Fruit fly (Drosophila melanogaster) whole organism, prepupa: Measurements from ENCODE around the gene Alp12.
A peak's percentile ranks its signal among the peaks of the same experiment; 100 is the strongest.

ENCODE experiments used
- Blimp-1 ChIP-seq: fragments of 200-800 bp; sonication (Bioruptor generic); optimal IDR thresholded peaks from 3 replicates; lab custom pipeline; 2017; ENCODE audit warnings: missing biosample characterization, missing genetic modification characterization, mild to moderate bottlenecking, moderate library complexity, missing genetic modification reagents
- CG10631 ChIP-seq: fragments of 200-800 bp; sonication (Bioruptor generic); optimal IDR thresholded peaks from 2 replicates; lab custom pipeline; 2016; ENCODE audit warnings: missing biosample characterization, missing genetic modification characterization
- CG10669 ChIP-seq: fragments of 200-800 bp; sonication (Bioruptor generic); optimal IDR thresholded peaks from 3 replicates; lab custom pipeline; 2018; ENCODE audit warnings: missing biosample characterization, mild to moderate bottlenecking, missing genetic modification characterization, moderate library complexity
- CG11294 ChIP-seq: fragments of 200-800 bp; sonication (Bioruptor generic); IDR thresholded peaks from 2 replicates; pipeline ENCODE4 v1.3.6; 2022; ENCODE audit warnings: missing biosample characterization, missing genetic modification characterization
- CG11762 ChIP-seq: fragments of 200-800 bp; sonication (Bioruptor generic); optimal IDR thresholded peaks from 3 replicates; lab custom pipeline; 2016; ENCODE audit warnings: missing biosample characterization, missing genetic modification characterization; ENCODE audit not compliant: insufficient read depth
- CG11902 ChIP-seq: fragments of 200-800 bp; sonication (Bioruptor generic); optimal IDR thresholded peaks from 3 replicates; lab custom pipeline; 2016; ENCODE audit warnings: missing biosample characterization, missing genetic modification characterization
- CG15336 ChIP-seq: fragments of 200-800 bp; sonication (Bioruptor generic); IDR thresholded peaks from 2 replicates; pipeline ENCODE4 v1.3.6; 2022; ENCODE audit warnings: missing biosample characterization, missing genetic modification characterization
- CG1621 ChIP-seq: fragments of 200-800 bp; sonication (Bioruptor generic); optimal IDR thresholded peaks from 3 replicates; lab custom pipeline; 2018; ENCODE audit warnings: missing biosample characterization, mild to moderate bottlenecking, missing genetic modification characterization
- CG16779 ChIP-seq: fragments of 200-800 bp; sonication (Bioruptor generic); optimal IDR thresholded peaks from 3 replicates; lab custom pipeline; 2017; ENCODE audit warnings: missing biosample characterization, mild to moderate bottlenecking, missing genetic modification characterization
- CG32006 ChIP-seq: fragments of 200-800 bp; sonication (Bioruptor generic); optimal IDR thresholded peaks from 3 replicates; lab custom pipeline; 2017; ENCODE audit warnings: missing biosample characterization, mild to moderate bottlenecking, missing genetic modification characterization
- CG3919 ChIP-seq: fragments of 200-800 bp; sonication (Bioruptor generic); optimal IDR thresholded peaks from 3 replicates; lab custom pipeline; 2016; ENCODE audit warnings: missing biosample characterization, missing genetic modification characterization
- CG4318 ChIP-seq: fragments of 200-800 bp; sonication (Bioruptor generic); optimal IDR thresholded peaks from 3 replicates; lab custom pipeline; 2017; ENCODE audit warnings: missing biosample characterization, mild to moderate bottlenecking, missing genetic modification characterization
- CG6276 ChIP-seq: fragments of 200-800 bp; sonication (Bioruptor generic); optimal IDR thresholded peaks from 2 replicates; lab custom pipeline; 2017; ENCODE audit warnings: missing biosample characterization, mild to moderate bottlenecking, missing genetic modification characterization
- CG6792 ChIP-seq: fragments of 200-800 bp; sonication (Bioruptor generic); optimal IDR thresholded peaks from 3 replicates; lab custom pipeline; 2016; ENCODE audit warnings: missing biosample characterization, missing genetic modification characterization
- CG6808 ChIP-seq: fragments of 200-800 bp; sonication (Bioruptor generic); optimal IDR thresholded peaks from 3 replicates; lab custom pipeline; 2017; ENCODE audit warnings: missing biosample characterization, missing genetic modification characterization, mild to moderate bottlenecking, moderate library complexity, missing genetic modification reagents
- CG6854 ChIP-seq: fragments of 200-800 bp; sonication (Bioruptor generic); optimal IDR thresholded peaks from 2 replicates; lab custom pipeline; 2017; ENCODE audit warnings: missing biosample characterization, mild to moderate bottlenecking, missing genetic modification characterization
- CG7368 ChIP-seq: fragments of 200-800 bp; sonication (Bioruptor generic); optimal IDR thresholded peaks from 3 replicates; lab custom pipeline; 2016; ENCODE audit warnings: missing biosample characterization, missing genetic modification characterization
- CG8119 ChIP-seq: fragments of 200-800 bp; sonication (Bioruptor generic); IDR thresholded peaks from 3 replicates; pipeline ENCODE4 v1.3.6; 2022; ENCODE audit warnings: missing biosample characterization, missing genetic modification characterization
- CG8319 ChIP-seq: fragments of 200-800 bp; sonication (Bioruptor generic); optimal IDR thresholded peaks from 3 replicates; lab custom pipeline; 2016; ENCODE audit warnings: missing biosample characterization, missing genetic modification characterization
- CG9139 ChIP-seq: fragments of 200-800 bp; sonication (Bioruptor generic); optimal IDR thresholded peaks from 3 replicates; lab custom pipeline; 2017; ENCODE audit warnings: missing biosample characterization, mild to moderate bottlenecking, missing genetic modification characterization
- Ets96B ChIP-seq: fragments of 200-800 bp; optimal IDR thresholded peaks from 2 replicates; lab custom pipeline; 2019; ENCODE audit warnings: missing biosample characterization, mild to moderate bottlenecking, missing genetic modification characterization, moderate library complexity
- Hr38 ChIP-seq: sonication (Bioruptor generic); optimal IDR thresholded peaks from 2 replicates; lab custom pipeline; 2016; ENCODE audit warnings: missing biosample characterization, missing genetic modification characterization
- Hr39 ChIP-seq: fragments of 200-800 bp; sonication (Bioruptor generic); optimal IDR thresholded peaks from 2 replicates; lab custom pipeline; 2016; ENCODE audit warnings: missing biosample characterization, missing genetic modification characterization
- Hr4 ChIP-seq: fragments of 200-800 bp; sonication (Bioruptor generic); optimal IDR thresholded peaks from 3 replicates; lab custom pipeline; 2016; ENCODE audit warnings: missing biosample characterization, missing genetic modification characterization
- Lpt ChIP-seq: fragments of 200-800 bp; sonication (Bioruptor generic); optimal IDR thresholded peaks from 3 replicates; lab custom pipeline; 2016; ENCODE audit warnings: missing biosample characterization, missing genetic modification characterization
- OdsH ChIP-seq: fragments of 200-800 bp; sonication (Bioruptor generic); optimal IDR thresholded peaks from 3 replicates; lab custom pipeline; 2016; ENCODE audit warnings: missing biosample characterization, missing genetic modification characterization
- Smox ChIP-seq: fragments of 200-800 bp; sonication (Bioruptor generic); optimal IDR thresholded peaks from 3 replicates; lab custom pipeline; 2016; ENCODE audit warnings: missing biosample characterization, missing genetic modification characterization
- Sox102F ChIP-seq: fragments of 200-800 bp; sonication (Bioruptor generic); optimal IDR thresholded peaks from 2 replicates; lab custom pipeline; 2016; ENCODE audit warnings: missing biosample characterization, mild to moderate bottlenecking, missing genetic modification characterization
- Sox14 ChIP-seq: fragments of 200-800 bp; sonication (Bioruptor generic); optimal IDR thresholded peaks from 3 replicates; lab custom pipeline; 2016; ENCODE audit warnings: missing biosample characterization, missing genetic modification characterization
- Sox15 ChIP-seq: fragments of 200-800 bp; sonication (Bioruptor generic); optimal IDR thresholded peaks from 3 replicates; lab custom pipeline; 2016; ENCODE audit warnings: missing biosample characterization, missing genetic modification characterization
- achi ChIP-seq: fragments of 200-800 bp; sonication (Bioruptor generic); optimal IDR thresholded peaks from 3 replicates; lab custom pipeline; 2016; ENCODE audit warnings: missing biosample characterization, missing genetic modification characterization
- cyc ChIP-seq: fragments of 200-800 bp; sonication (Bioruptor generic); optimal IDR thresholded peaks from 3 replicates; lab custom pipeline; 2016; ENCODE audit warnings: missing biosample characterization, missing genetic modification characterization
- dac ChIP-seq: fragments of 200-800 bp; sonication (Bioruptor generic); optimal IDR thresholded peaks from 2 replicates; lab custom pipeline; 2017; ENCODE audit warnings: missing biosample characterization, mild to moderate bottlenecking, missing genetic modification characterization
- dsx ChIP-seq: fragments of 200-800 bp; optimal IDR thresholded peaks from 3 replicates; lab custom pipeline; 2019; ENCODE audit warnings: missing biosample characterization, mild to moderate bottlenecking, missing genetic modification characterization, moderate library complexity; ENCODE audit not compliant: poor library complexity, severe bottlenecking
- eg ChIP-seq: fragments of 200-800 bp; sonication (Bioruptor generic); IDR thresholded peaks from 3 replicates; pipeline ENCODE4 v1.3.6; 2022; ENCODE audit warnings: missing biosample characterization, missing genetic modification characterization
- esn ChIP-seq: fragments of 200-800 bp; sonication (Bioruptor generic); optimal IDR thresholded peaks from 2 replicates; lab custom pipeline; 2016; ENCODE audit warnings: missing biosample characterization, mild to moderate bottlenecking, missing genetic modification characterization, moderate library complexity
- fd59A ChIP-seq: fragments of 200-800 bp; sonication (Bioruptor generic); optimal IDR thresholded peaks from 2 replicates; lab custom pipeline; 2017; ENCODE audit warnings: missing biosample characterization, mild to moderate bottlenecking, missing genetic modification characterization, missing genetic modification reagents
- fd85E ChIP-seq: fragments of 200-800 bp; sonication (Bioruptor generic); optimal IDR thresholded peaks from 3 replicates; lab custom pipeline; 2016; ENCODE audit warnings: missing biosample characterization, missing genetic modification characterization
- fkh ChIP-seq: fragments of 200-800 bp; sonication (Bioruptor generic); optimal IDR thresholded peaks from 3 replicates; lab custom pipeline; 2017; ENCODE audit warnings: missing biosample characterization, mild to moderate bottlenecking, missing genetic modification characterization, moderate library complexity
- lz ChIP-seq: fragments of 200-800 bp; sonication (Bioruptor generic); optimal IDR thresholded peaks from 3 replicates; lab custom pipeline; 2016; ENCODE audit warnings: missing biosample characterization, missing genetic modification characterization
- pdm3 ChIP-seq: fragments of 200-800 bp; sonication (Bioruptor generic); optimal IDR thresholded peaks from 3 replicates; lab custom pipeline; 2016; ENCODE audit warnings: missing biosample characterization, missing genetic modification characterization
- salr ChIP-seq, 2 experiments: fragments of 200-800 bp; sonication (Bioruptor generic); optimal IDR thresholded peaks; 3 replicates each; lab custom pipeline; 2016 to 2018; ENCODE audit warnings: missing biosample characterization in 2 of 2, missing genetic modification characterization in 2 of 2, mild to moderate bottlenecking in 1 of 2
- spab ChIP-seq: fragments of 200-800 bp; sonication (Bioruptor generic); optimal IDR thresholded peaks from 2 replicates; lab custom pipeline; 2017; ENCODE audit warnings: missing biosample characterization, mild to moderate bottlenecking, missing genetic modification characterization, missing genetic modification reagents
- ss ChIP-seq, 2 experiments: fragments of 200-800 bp; sonication (Bioruptor generic); optimal IDR thresholded peaks; 2 replicates in 1 of 2; 3 replicates in 1 of 2; lab custom pipeline; 2017 to 2018; ENCODE audit warnings: mild to moderate bottlenecking in 2 of 2, missing biosample characterization in 2 of 2, missing genetic modification characterization in 2 of 2, moderate library complexity in 1 of 2
- svp ChIP-seq: fragments of 200-800 bp; sonication (Bioruptor generic); peaks from one replicate; lab custom pipeline; 2016; ENCODE audit warnings: missing biosample characterization, missing genetic modification characterization
- topi ChIP-seq: fragments of 200-800 bp; sonication (Bioruptor generic); optimal IDR thresholded peaks from 3 replicates; lab custom pipeline; 2016; ENCODE audit warnings: missing biosample characterization, missing genetic modification characterization
- vri ChIP-seq: fragments of 200-800 bp; sonication (Bioruptor generic); optimal IDR thresholded peaks from 3 replicates; lab custom pipeline; 2016; ENCODE audit warnings: missing biosample characterization, mild to moderate bottlenecking, missing genetic modification characterization

Gene Alp12

DNA sequence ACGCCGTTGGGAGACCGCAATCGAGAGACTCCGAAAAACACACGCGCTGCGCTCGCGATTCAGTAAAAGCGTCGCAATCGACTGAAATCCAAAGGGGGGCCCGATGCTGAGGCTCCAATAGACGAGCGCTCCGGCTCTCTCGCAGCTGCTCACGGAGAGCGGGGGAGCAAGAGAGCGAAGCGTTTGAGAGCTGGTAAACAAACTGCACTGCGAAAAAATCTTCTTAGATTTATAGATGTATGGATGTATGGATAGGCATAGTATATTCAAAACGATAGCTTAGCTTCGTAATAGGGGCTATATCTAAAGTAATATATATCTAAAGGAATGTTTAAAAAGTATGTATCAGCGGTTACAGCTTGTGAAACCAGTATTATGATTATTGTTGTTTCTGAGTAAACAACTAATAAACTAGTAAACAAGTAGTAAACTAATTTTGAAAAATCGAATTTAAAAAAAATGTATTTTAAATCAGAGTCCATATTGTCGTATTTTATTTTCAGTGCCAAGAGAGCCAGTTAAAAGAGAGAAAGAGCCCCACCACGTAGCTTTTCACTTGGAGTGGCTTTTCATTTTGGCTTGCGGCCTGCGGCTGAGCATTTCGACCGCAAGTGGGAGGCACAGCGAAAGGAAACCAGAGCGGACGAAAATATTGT lies at the start of gene Alp12, which contains the start of gene CG13085 (continued):
- peak; percentile 94 for TF ChIP-seq Smox (GFP tag; lab: Kevin White, UChicago)
- TF ChIP-seq dac (GFP tag; lab: Kevin White, UChicago): peak; percentile 94
- peak; percentile 89 for TF ChIP-seq vri (GFP tag; lab: Kevin White, UChicago)
- peak; percentile 77 for TF ChIP-seq CG9139 (GFP tag; lab: Kevin White, UChicago)
- peak; percentile 96 for TF ChIP-seq Sox14 (GFP tag; lab: Kevin White, UChicago)
- peak; percentile 97 for TF ChIP-seq CG4318 (GFP tag; lab: Kevin White, UChicago)
- TF ChIP-seq Lpt: peak; percentile 99
- peak; percentile 91 for TF ChIP-seq dsx (GFP tag; lab: Kevin White, UChicago)
- peak; percentile 95 for TF ChIP-seq svp

DNA sequence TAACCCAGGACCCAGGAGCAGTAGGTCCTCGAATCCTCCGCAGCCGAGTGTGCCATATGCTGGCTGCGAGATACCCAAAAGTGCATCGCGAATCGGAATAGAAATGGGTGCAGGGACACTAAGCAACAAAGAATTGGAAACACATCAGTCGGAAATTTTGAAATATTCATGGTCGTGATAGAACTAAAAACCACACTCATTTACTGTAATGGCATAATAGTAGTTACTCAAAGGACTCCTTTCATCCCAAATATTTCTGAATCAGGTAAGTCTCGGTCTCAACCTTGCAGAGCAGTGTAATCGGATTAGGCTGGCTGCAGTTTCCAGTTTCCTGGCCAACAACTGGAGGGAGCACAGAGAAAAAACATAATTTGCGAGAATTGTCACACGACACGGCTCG lies 47.7 kb upstream of the Alp12 start:
- TF ChIP-seq dsx (GFP tag; lab: Kevin White, UChicago) (peak; percentile 59), CG6854 (no peak), lz (peak; percentile 23), Hr4 (peak; percentile 68), CG6276 (GFP tag; lab: Kevin White, UChicago) (peak; percentile 75), Hr39 (GFP tag; lab: Kevin White, UChicago) (peak; percentile 11), Blimp-1 (GFP tag; lab: Kevin White, UChicago) (no peak), CG11294 (GFP tag; lab: Robert Waterston, UW) (peak; percentile 35; the same call in 1 of the 2 replicates), CG15336 (GFP tag; lab: Robert Waterston, UW) (peak; percentile 89), CG32006 (peak; percentile 79), CG11762 (GFP tag; lab: Kevin White, UChicago) (peak; percentile 54), CG6792 (GFP tag; lab: Kevin White, UChicago) (peak; percentile 37), topi (GFP tag; lab: Kevin White, UChicago) (peak; percentile 23), CG8319 (no peak), Hr38 (GFP tag; lab: Kevin White, UChicago) (no peak), dac (GFP tag; lab: Kevin White, UChicago) (peak; percentile 49), CG8119 (peak; percentile 86), eg (peak; percentile 84), salr (GFP tag; optimal IDR thresholded peaks at IDR 0.05; lab: Kevin White, UChicago) (peak; percentile 53 to 61), vri (GFP tag; lab: Kevin White, UChicago) (no peak), ss (GFP tag; optimal IDR thresholded peaks at IDR 0.05; lab: Kevin White, UChicago) (peak; percentile 17 to 45), spab (peak; percentile 42), CG10631 (GFP tag; lab: Kevin White, UChicago) (peak; percentile 69), CG1621 (tag; lab: Kevin White, UChicago) (peak; percentile 26), achi (peak; percentile 72), OdsH (GFP tag; lab: Kevin White, UChicago) (peak; percentile 71), CG11902 (GFP tag; lab: Kevin White, UChicago) (peak; percentile 5), Ets96B (peak; percentile 40), CG7368 (GFP tag; lab: Kevin White, UChicago) (peak; percentile 35), esn (GFP tag; lab: Kevin White, UChicago) (peak; percentile 19), Sox102F (GFP tag; lab: Kevin White, UChicago) (no peak), cyc (GFP tag; lab: Kevin White, UChicago) (peak; percentile 26), CG6808 (GFP tag; lab: Kevin White, UChicago) (peak; percentile 54), fd85E (GFP tag; lab: Kevin White, UChicago) (no peak), pdm3 (GFP tag; lab: Kevin White, UChicago) (peak; percentile 43), fkh (no peak), CG16779 (peak; percentile 51), Sox15 (peak; percentile 15), CG4318 (GFP tag; lab: Kevin White, UChicago) (peak; percentile 65), CG3919 (GFP tag; lab: Kevin White, UChicago) (peak; percentile 59), svp (peak; percentile 59), fd59A (GFP tag; lab: Kevin White, UChicago) (peak; percentile 52), CG10669 (GFP tag; lab: Kevin White, UChicago) (peak; percentile 66)
